Worm (Caenorhabditis elegans) whole organism, L3 larva: Measurements from ENCODE around the gene tab-1.

Experiments
- ama-1 ChIP-seq: fragments of 150-350 bp; optimal IDR thresholded peaks from 2 replicates; lab custom pipeline; 2018
- elt-3 ChIP-seq, 3 experiments: fragments of 150-350 bp in 1 of 3; sonication (generic microtip) in 2 of 3; optimal IDR thresholded peaks; 2 replicates in 2 of 3; 4 replicates in 1 of 3; lab custom pipeline; 2014 to 2017; ENCODE audit warnings: missing biosample characterization in 3 of 3, missing genetic modification characterization in 3 of 3
- lin-39 ChIP-seq: fragments of 150-350 bp; optimal IDR thresholded peaks from 2 replicates; lab custom pipeline; 2018; ENCODE audit warnings: missing biosample characterization, missing genetic modification reagents, missing genetic modification characterization
- nhr-77 ChIP-seq: fragments of 150-350 bp; optimal IDR thresholded peaks from 2 replicates; lab custom pipeline; 2014; ENCODE audit warnings: missing biosample characterization, missing genetic modification characterization
- tbx-2 ChIP-seq: sonication (generic microtip); optimal IDR thresholded peaks from 2 replicates; lab custom pipeline; 2016; ENCODE audit warnings: mild to moderate bottlenecking, missing genetic modification characterization, missing compliant biosample characterization
- unc-39 ChIP-seq: sonication (generic microtip); optimal IDR thresholded peaks from 4 replicates; lab custom pipeline; 2017; ENCODE audit warnings: missing biosample characterization, missing genetic modification characterization

ce11 chrII:6823233-6823632 lies 20.1 kb downstream of the tab-1 start:
- TF ChIP-seq elt-3 (tag; optimal IDR thresholded peaks at IDR 0.05; lab: Kevin White, UChicago): no peak
- no peak for TF ChIP-seq unc-39
- TF ChIP-seq ama-1 (lab: Kevin White, UChicago): no peak
- no peak for TF ChIP-seq nhr-77 (tag; lab: Kevin White, UChicago)
- TF ChIP-seq tbx-2: no peak
- TF ChIP-seq lin-39 (tag; lab: Kevin White, UChicago): peak; percentile 99
